Fruit fly (Drosophila melanogaster): ENCODE results near the gene pie.

The pie gene

DNA sequence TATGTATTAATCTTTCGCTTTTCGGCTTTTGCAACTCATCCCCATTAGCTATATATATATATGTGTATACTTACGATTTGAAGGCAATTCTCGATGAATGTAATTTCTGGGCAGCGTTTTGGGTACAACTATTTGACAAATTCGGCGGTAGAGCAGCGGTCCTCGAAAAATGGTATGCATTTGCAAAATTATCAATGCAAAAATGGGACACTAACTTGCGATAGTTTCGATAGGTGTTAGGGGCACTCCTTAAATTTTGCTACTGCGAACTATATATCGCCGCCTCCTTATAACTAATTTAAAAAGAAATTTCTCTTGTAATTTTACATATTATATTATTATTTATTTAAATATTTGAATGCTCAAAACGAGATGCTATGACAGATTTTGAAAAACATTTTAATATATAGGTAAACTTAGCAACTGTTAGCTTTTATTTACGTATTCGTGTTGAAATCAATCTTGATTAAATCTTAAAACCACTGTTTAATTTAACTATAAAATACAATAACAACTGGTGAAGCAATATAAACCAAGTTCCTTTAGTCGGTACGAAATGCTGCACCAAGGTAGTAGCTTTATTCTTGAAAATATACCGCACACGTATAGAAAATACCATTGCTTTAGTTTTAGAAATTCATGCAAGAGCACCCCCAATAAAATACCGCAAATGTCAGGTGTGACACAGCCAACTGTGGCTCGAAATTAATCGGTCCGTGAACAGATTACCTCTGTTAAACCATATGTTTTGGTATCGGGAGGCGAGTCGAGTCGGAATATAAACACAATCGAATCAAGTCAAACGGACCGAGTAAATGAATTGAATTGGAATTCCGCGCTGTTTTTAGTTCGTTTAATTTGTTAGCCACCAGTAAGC, 9.1 kb downstream of the pie start, which contains the start of the genes CG5355 and Klp31E (continued):
- TF ChIP-seq HLH4C (GFP tag; IDR thresholded peaks at IDR 0.05; ENCODE audit: partially characterized antibody) (peak; percentile 65), CG2875 (GFP tag; optimal IDR thresholded peaks at IDR 0.05) (peak; percentile 12), fu2 (GFP tag; optimal IDR thresholded peaks at IDR 0.05) (no peak), Lim3 (GFP tag; IDR thresholded peaks at IDR 0.05) (no peak), shn (GFP tag; optimal IDR thresholded peaks at IDR 0.05) (peak; percentile 20), Oli (tag; optimal IDR thresholded peaks at IDR 0.05) (peak; percentile 75), YL-1 (GFP tag; optimal IDR thresholded peaks at IDR 0.05) (peak; percentile 41), CG17568 (GFP tag; optimal IDR thresholded peaks at IDR 0.05) (no peak), bigmax (GFP tag; optimal IDR thresholded peaks at IDR 0.05) (no peak), CG10267 (tag; optimal IDR thresholded peaks at IDR 0.05) (peak; percentile 72), Asciz (GFP tag; optimal IDR thresholded peaks at IDR 0.05) (peak; percentile 64), fd96Cb (tag; optimal IDR thresholded peaks at IDR 0.05) (peak; percentile 64), Xrp1 (GFP tag; IDR thresholded peaks at IDR 0.05) (peak; percentile 56; the same call in 1 of the 2 replicates), CG12744 (GFP tag; optimal IDR thresholded peaks at IDR 0.05) (no peak), CG17829 (tag; optimal IDR thresholded peaks at IDR 0.05) (peak; percentile 84), zfh1 (GFP tag; IDR thresholded peaks at IDR 0.05) (peak; percentile 57; the same call in 2 of the 3 replicates), croc (GFP tag; conservative IDR thresholded peaks at IDR 0.05) (peak; percentile 38), trem (tag; optimal IDR thresholded peaks at IDR 0.05) (peak; percentile 39), CG31388 (GFP tag; optimal IDR thresholded peaks at IDR 0.05) (peak; percentile 28), pros (GFP tag; optimal IDR thresholded peaks at IDR 0.05) (no peak), hbn (GFP tag; IDR thresholded peaks at IDR 0.05; ENCODE audit: partially characterized antibody) (peak; percentile 80)

DNA sequence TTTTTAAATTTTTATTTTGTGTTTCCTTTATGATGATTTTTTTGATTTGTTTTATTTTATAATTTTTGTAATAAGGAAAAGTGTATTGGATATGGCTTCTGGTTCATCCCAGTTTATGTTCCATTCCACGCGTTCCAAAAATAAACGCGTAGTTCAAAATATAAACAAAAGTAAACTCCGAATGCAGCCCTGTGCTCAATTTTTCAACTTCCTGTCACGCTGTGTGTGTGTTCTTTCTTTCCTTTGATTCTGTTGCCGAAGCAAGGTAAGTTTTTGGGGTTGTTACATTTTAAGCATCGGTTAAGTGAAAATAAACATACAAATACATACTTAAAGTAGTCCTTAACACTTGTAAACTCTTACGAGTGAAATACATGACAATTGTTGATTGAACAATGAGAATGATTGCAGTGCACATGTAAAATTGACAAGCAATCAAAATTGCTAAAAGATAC, 14.4 kb downstream of the pie start, which contains the start of the genes Ip259 and RpS27A:
Gene Ip259, plus strand, starts transcription at position 231 of the 455 bp plus-strand sequence.
Gene RpS27A, plus strand, starts transcription at position 231 of the 455 bp plus-strand sequence.
- peak; percentile 45 for TF ChIP-seq D19A (tag; optimal IDR thresholded peaks at IDR 0.05)
- peak; percentile 55 for TF ChIP-seq CG1529 (GFP tag; optimal IDR thresholded peaks at IDR 0.05)
- peak; percentile 71 for TF ChIP-seq tio (GFP tag; optimal IDR thresholded peaks at IDR 0.05)
- peak; percentile 69; the same call in 1 of the 2 replicates for TF ChIP-seq bowl (GFP tag; IDR thresholded peaks at IDR 0.05)
- no peak for TF ChIP-seq cad (GFP tag; optimal IDR thresholded peaks at IDR 0.05)
- peak in 1 of 3 experiments; percentile 65 for TF ChIP-seq Stat92E (GFP tag; optimal IDR thresholded peaks at IDR 0.05)
- TF ChIP-seq ac (GFP tag; optimal IDR thresholded peaks at IDR 0.05): peak; percentile 62
- TF ChIP-seq CG31388 (GFP tag; optimal IDR thresholded peaks at IDR 0.05): no peak
- TF ChIP-seq CG10267 (tag; optimal IDR thresholded peaks at IDR 0.05): peak; percentile 60
- TF ChIP-seq CG13775 (GFP tag; optimal IDR thresholded peaks at IDR 0.05): peak; percentile 87
- TF ChIP-seq CG32532 (GFP tag; IDR thresholded peaks at IDR 0.05): peak; percentile 83
- no peak; the same call in 1 of the 2 replicates for TF ChIP-seq ranshi (GFP tag; IDR thresholded peaks at IDR 0.05)
- TF ChIP-seq CG2202 (tag; optimal IDR thresholded peaks at IDR 0.05): peak; percentile 57
- TF ChIP-seq CG4730 (GFP tag; IDR thresholded peaks at IDR 0.05): peak; percentile 35; the same call in 1 of the 2 replicates
- TF ChIP-seq Oaz (GFP tag; IDR thresholded peaks at IDR 0.05): 0 out of 2 replicates have a peak, but pooled peaks have one; percentile 23
- TF ChIP-seq CG14710 (tag; optimal IDR thresholded peaks at IDR 0.05): peak; percentile 73
- TF ChIP-seq CG17829 (tag; optimal IDR thresholded peaks at IDR 0.05): peak; percentile 46
- TF ChIP-seq lmd (GFP tag; IDR thresholded peaks at IDR 0.05): peak; percentile 57
- TF ChIP-seq dm (GFP tag; optimal IDR thresholded peaks at IDR 0.05): peak; percentile 96
- no peak for TF ChIP-seq tup (GFP tag; optimal IDR thresholded peaks at IDR 0.05)
- TF ChIP-seq ap (GFP tag; IDR thresholded peaks at IDR 0.05): no peak; the same call in 1 of the 2 replicates
- TF ChIP-seq Rfx (GFP tag; IDR thresholded peaks at IDR 0.05): peak; percentile 86; the same call in 1 of the 2 replicates
- no peak for TF ChIP-seq CG2678 (tag; optimal IDR thresholded peaks at IDR 0.05)
- no peak for TF ChIP-seq CG10565 (GFP tag; optimal IDR thresholded peaks at IDR 0.05)
- TF ChIP-seq CG9727 (GFP tag; optimal IDR thresholded peaks at IDR 0.05): peak; percentile 91
- peak; percentile 84 for TF ChIP-seq CG9876 (GFP tag; optimal IDR thresholded peaks at IDR 0.05)
- peak; percentile 87 for TF ChIP-seq Mes4 (GFP tag; optimal IDR thresholded peaks at IDR 0.05)
- peak; percentile 83; the same call in 2 of the 3 replicates for TF ChIP-seq gce (GFP tag; IDR thresholded peaks at IDR 0.05)
- no peak for TF ChIP-seq pros (GFP tag; optimal IDR thresholded peaks at IDR 0.05)
- no peak for TF ChIP-seq yki (optimal IDR thresholded peaks at IDR 0.05)
